Worm (Caenorhabditis elegans): ENCODE measurements around the gene nrps-1.

nrps-1 gene

ce11 chrIII:11508816-11509215 lies 25.7 kb upstream of the nrps-1 start, which contains the start of gene Y66D12A.19:
Y66D12A.19 (plus strand) TSS chrIII:11509081.
- TF ChIP-seq ceh-43 (GFP tag; optimal IDR thresholded peaks at IDR 0.05) (no peak), unc-120 (tag; optimal IDR thresholded peaks at IDR 0.05; ENCODE audit: poor library complexity, severe bottlenecking) (no peak), sem-2 (GFP tag; optimal IDR thresholded peaks at IDR 0.05) (no peak), nhr-12 (tag; optimal IDR thresholded peaks at IDR 0.05) (no peak), mab-5 (tag; optimal IDR thresholded peaks at IDR 0.05) (no peak), bed-3 (GFP tag; optimal IDR thresholded peaks at IDR 0.05) (no peak), lsy-2 (tag; optimal IDR thresholded peaks at IDR 0.05) (no peak), elt-3 (tag; optimal IDR thresholded peaks at IDR 0.05) (no peak), nhr-76 (tag; optimal IDR thresholded peaks at IDR 0.05) (no peak), M03D4.4 (tag; optimal IDR thresholded peaks at IDR 0.05) (no peak), ces-1 (GFP tag; optimal IDR thresholded peaks at IDR 0.05) (no peak), snpc-4 (tag; optimal IDR thresholded peaks at IDR 0.05) (no peak), blmp-1 (tag; optimal IDR thresholded peaks at IDR 0.05) (no peak), lin-32 (GFP tag; optimal IDR thresholded peaks at IDR 0.05) (no peak), tbx-8 (GFP tag; optimal IDR thresholded peaks at IDR 0.05) (no peak), ham-2 (GFP tag; optimal IDR thresholded peaks at IDR 0.05) (no peak)

ce11 chrIII:11510120-11510519 lies 24.4 kb upstream of the nrps-1 start:
- TF ChIP-seq ces-1 (GFP tag; optimal IDR thresholded peaks at IDR 0.05) (no peak), flh-1 (GFP tag; optimal IDR thresholded peaks at IDR 0.05) (no peak), zip-8 (tag; optimal IDR thresholded peaks at IDR 0.05) (no peak), mab-5 (tag; optimal IDR thresholded peaks at IDR 0.05) (no peak), ceh-83 (GFP tag; optimal IDR thresholded peaks at IDR 0.05) (no peak), ceh-43 (GFP tag; optimal IDR thresholded peaks at IDR 0.05) (no peak), drap-1 (GFP tag; optimal IDR thresholded peaks at IDR 0.05) (no peak), pha-4 (tag; optimal IDR thresholded peaks at IDR 0.05) (no peak), unc-120 (tag; optimal IDR thresholded peaks at IDR 0.05; ENCODE audit: poor library complexity, severe bottlenecking) (no peak), lin-32 (GFP tag; optimal IDR thresholded peaks at IDR 0.05) (no peak), lin-13 (tag; optimal IDR thresholded peaks at IDR 0.05) (no peak), nhr-76 (tag; optimal IDR thresholded peaks at IDR 0.05) (no peak), nhr-28 (tag; optimal IDR thresholded peaks at IDR 0.05) (no peak), nhr-2 (tag; optimal IDR thresholded peaks at IDR 0.05) (no peak), lsy-2 (tag; optimal IDR thresholded peaks at IDR 0.05) (no peak), unc-62 (GFP tag; optimal IDR thresholded peaks at IDR 0.05) (no peak)

ce11 chrIII:11510826-11511225 lies 23.6 kb upstream of the nrps-1 start:
- TF ChIP-seq lin-13 (tag; optimal IDR thresholded peaks at IDR 0.05) (no peak), cnd-1 (tag; optimal IDR thresholded peaks at IDR 0.05) (no peak), lin-32 (GFP tag; optimal IDR thresholded peaks at IDR 0.05) (no peak), ceh-43 (GFP tag; optimal IDR thresholded peaks at IDR 0.05) (no peak), mep-1 (tag; optimal IDR thresholded peaks at IDR 0.05) (no peak), hlh-1 (tag; optimal IDR thresholded peaks at IDR 0.05) (no peak), zip-8 (tag; optimal IDR thresholded peaks at IDR 0.05) (no peak), nhr-12 (tag; optimal IDR thresholded peaks at IDR 0.05) (no peak), sptf-1 (tag; optimal IDR thresholded peaks at IDR 0.05) (no peak), drap-1 (GFP tag; optimal IDR thresholded peaks at IDR 0.05) (no peak), tbx-8 (GFP tag; optimal IDR thresholded peaks at IDR 0.05) (no peak)

- TF ChIP-seq pha-4 (tag; optimal IDR thresholded peaks at IDR 0.05) (no peak), unc-39 (tag; optimal IDR thresholded peaks at IDR 0.05) (no peak), unc-62 (GFP tag; optimal IDR thresholded peaks at IDR 0.05) (no peak), ceh-83 (GFP tag; optimal IDR thresholded peaks at IDR 0.05) (no peak), ceh-39 (tag; optimal IDR thresholded peaks at IDR 0.05) (no peak), tbx-8 (GFP tag; optimal IDR thresholded peaks at IDR 0.05) (no peak)
Measured at ce11 chrIII:11523504-11524025, 10.9 kb upstream of the nrps-1 start, which contains the start of the genes Y66D12A.16 and such-1. Y66D12A.16 (plus strand) TSS chrIII:11523554. such-1 (minus strand) TSS chrIII:11523759.

DNA sequence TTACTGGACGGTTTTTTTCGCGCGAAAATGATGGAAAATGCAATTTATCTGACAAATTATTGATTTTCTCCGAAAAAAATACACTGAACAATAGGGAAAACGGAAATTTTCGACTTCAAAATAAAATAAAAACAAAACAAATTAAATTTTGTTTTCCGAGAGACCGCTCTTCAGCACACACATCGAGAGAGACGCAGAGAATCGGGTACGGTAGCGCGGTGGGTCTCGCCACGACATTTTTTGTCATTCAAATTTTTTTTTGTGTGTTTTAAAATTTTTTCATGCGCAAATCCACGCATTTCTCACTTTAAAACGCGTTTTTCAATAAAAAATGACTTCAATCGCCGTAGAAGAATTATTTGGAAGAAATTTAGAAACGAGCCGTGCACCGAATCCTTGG lies 10.4 kb upstream of the nrps-1 start:
- no peak for TF ChIP-seq ceh-83 (GFP tag; optimal IDR thresholded peaks at IDR 0.05)
- no peak for TF ChIP-seq hlh-1 (tag; optimal IDR thresholded peaks at IDR 0.05)
- no peak for TF ChIP-seq sem-2 (GFP tag; optimal IDR thresholded peaks at IDR 0.05)
- no peak for TF ChIP-seq ces-1 (GFP tag; optimal IDR thresholded peaks at IDR 0.05)
- TF ChIP-seq elt-1 (tag; optimal IDR thresholded peaks at IDR 0.05; ENCODE audit: borderline replicate concordance, insufficient read depth), result no peak
- no peak for TF ChIP-seq unc-120 (tag; optimal IDR thresholded peaks at IDR 0.05; ENCODE audit: poor library complexity, severe bottlenecking)
- no peak for TF ChIP-seq mls-2 (tag; optimal IDR thresholded peaks at IDR 0.05)
- no peak for TF ChIP-seq ztf-11 (tag; optimal IDR thresholded peaks at IDR 0.05)
- TF ChIP-seq elt-3 (tag; optimal IDR thresholded peaks at IDR 0.05), result no peak
- TF ChIP-seq snpc-4 (tag; optimal IDR thresholded peaks at IDR 0.05), result no peak
- TF ChIP-seq nhr-12 (tag; optimal IDR thresholded peaks at IDR 0.05), result no peak
- TF ChIP-seq ceh-43 (GFP tag; optimal IDR thresholded peaks at IDR 0.05), result no peak
- TF ChIP-seq drap-1 (GFP tag; optimal IDR thresholded peaks at IDR 0.05), result no peak
- TF ChIP-seq unc-62 (GFP tag; optimal IDR thresholded peaks at IDR 0.05), result no peak
- TF ChIP-seq bed-3 (GFP tag; optimal IDR thresholded peaks at IDR 0.05), result no peak
- no peak for TF ChIP-seq mab-5 (tag; optimal IDR thresholded peaks at IDR 0.05)
- no peak for TF ChIP-seq flh-1 (GFP tag; optimal IDR thresholded peaks at IDR 0.05)
- TF ChIP-seq nhr-76 (tag; optimal IDR thresholded peaks at IDR 0.05), result no peak
- no peak for TF ChIP-seq mep-1 (tag; optimal IDR thresholded peaks at IDR 0.05)

Measured in whole organism, mixed stage, embryonic.